Fruit fly (Drosophila melanogaster): ENCODE results near the gene CG14086.
A peak's percentile ranks its signal among the peaks of the same experiment; 100 is the strongest.

The CG14086 gene

dm6 chr3L:19326029-19326428, 50.4 kb downstream of the CG14086 start (continued):
- TF ChIP-seq luna (GFP tag; optimal IDR thresholded peaks at IDR 0.05) (no peak), Lhr (GFP tag; optimal IDR thresholded peaks at IDR 0.05) (no peak), wor (GFP tag; IDR thresholded peaks at IDR 0.05) (no peak), lab (GFP tag; optimal IDR thresholded peaks at IDR 0.05) (peak; percentile 16), caup (GFP tag; optimal IDR thresholded peaks at IDR 0.05; ENCODE audit: severe bottlenecking) (no peak), Six4 (GFP tag; optimal IDR thresholded peaks at IDR 0.05) (no peak), CG12391 (tag; optimal IDR thresholded peaks at IDR 0.05) (no peak), CG34224 (GFP tag; IDR thresholded peaks at IDR 0.05; ENCODE audit: partially characterized antibody) (no peak), pzg (GFP tag; optimal IDR thresholded peaks at IDR 0.05) (no peak), NK7.1 (GFP tag; optimal IDR thresholded peaks at IDR 0.05) (no peak), CG7271 (tag; optimal IDR thresholded peaks at IDR 0.05) (no peak), gcm2 (GFP tag; optimal IDR thresholded peaks at IDR 0.05) (no peak), schlank (tag; optimal IDR thresholded peaks at IDR 0.05) (no peak), scrt (GFP tag; optimal IDR thresholded peaks at IDR 0.05) (no peak), HLH3B (GFP tag; IDR thresholded peaks at IDR 0.05) (peak; percentile 42; the same call in 1 of the 2 replicates), CG17568 (GFP tag; optimal IDR thresholded peaks at IDR 0.05) (no peak), cad (GFP tag; optimal IDR thresholded peaks at IDR 0.05) (no peak), lov (optimal IDR thresholded peaks at IDR 0.05) (no peak), lov (GFP tag; IDR thresholded peaks at IDR 0.05) (no peak), CG33557 (GFP tag; optimal IDR thresholded peaks at IDR 0.05) (no peak), hkb (optimal IDR thresholded peaks at IDR 0.05) (no peak), hkb (GFP tag; IDR thresholded peaks at IDR 0.05) (no peak), nmo (GFP tag; optimal IDR thresholded peaks at IDR 0.05) (peak; percentile 22), CG31388 (GFP tag; optimal IDR thresholded peaks at IDR 0.05) (no peak), CG1792 (GFP tag; optimal IDR thresholded peaks at IDR 0.05) (no peak), CG10959 (GFP tag; IDR thresholded peaks at IDR 0.05) (no peak), CG10366 (GFP tag; IDR thresholded peaks at IDR 0.05) (peak; percentile 48), Sox100B (GFP tag; optimal IDR thresholded peaks at IDR 0.05) (no peak), pho (GFP tag; optimal IDR thresholded peaks at IDR 0.05) (no peak), Ets97D (GFP tag; optimal IDR thresholded peaks at IDR 0.05) (no peak), Mad (GFP tag; optimal IDR thresholded peaks at IDR 0.05) (no peak), oc (tag; optimal IDR thresholded peaks at IDR 0.05) (no peak), klu (GFP tag; IDR thresholded peaks at IDR 0.05) (no peak), dati (GFP tag; IDR thresholded peaks at IDR 0.05) (no peak), az2 (GFP tag; optimal IDR thresholded peaks at IDR 0.05) (no peak), CG9609 (GFP tag; optimal IDR thresholded peaks at IDR 0.05) (no peak), NfI (GFP tag; optimal IDR thresholded peaks at IDR 0.05) (no peak), kah (GFP tag; optimal IDR thresholded peaks at IDR 0.05) (no peak), PHDP (tag; optimal IDR thresholded peaks at IDR 0.05) (peak; percentile 32), fru (optimal IDR thresholded peaks at IDR 0.05) (no peak), Hmx (GFP tag; optimal IDR thresholded peaks at IDR 0.05) (no peak), crol (GFP tag; IDR thresholded peaks at IDR 0.05) (no peak), CG13287 (GFP tag; IDR thresholded peaks at IDR 0.05; ENCODE audit: partially characterized antibody) (no peak), CG13894 (tag; optimal IDR thresholded peaks at IDR 0.05) (no peak), CG11085 (GFP tag; IDR thresholded peaks at IDR 0.05) (no peak), croc (GFP tag; conservative IDR thresholded peaks at IDR 0.05) (no peak), gem (tag; optimal IDR thresholded peaks at IDR 0.05) (peak; percentile 55), Adf1 (GFP tag; IDR thresholded peaks at IDR 0.05) (no peak), Mrtf (GFP tag; IDR thresholded peaks at IDR 0.05) (no peak), Ada2b (GFP tag; IDR thresholded peaks at IDR 0.05) (no peak), peb (GFP tag; IDR thresholded peaks at IDR 0.05) (no peak), gcm (GFP tag; optimal IDR thresholded peaks at IDR 0.05) (no peak), CG3995 (GFP tag; optimal IDR thresholded peaks at IDR 0.05) (no peak)

Data from whole organism, embryonic.